Fruit fly (Drosophila melanogaster): ENCODE results near the gene Poc1.
A peak's percentile ranks its signal among the peaks of the same experiment; 100 is the strongest.

The Poc1 gene

DNA sequence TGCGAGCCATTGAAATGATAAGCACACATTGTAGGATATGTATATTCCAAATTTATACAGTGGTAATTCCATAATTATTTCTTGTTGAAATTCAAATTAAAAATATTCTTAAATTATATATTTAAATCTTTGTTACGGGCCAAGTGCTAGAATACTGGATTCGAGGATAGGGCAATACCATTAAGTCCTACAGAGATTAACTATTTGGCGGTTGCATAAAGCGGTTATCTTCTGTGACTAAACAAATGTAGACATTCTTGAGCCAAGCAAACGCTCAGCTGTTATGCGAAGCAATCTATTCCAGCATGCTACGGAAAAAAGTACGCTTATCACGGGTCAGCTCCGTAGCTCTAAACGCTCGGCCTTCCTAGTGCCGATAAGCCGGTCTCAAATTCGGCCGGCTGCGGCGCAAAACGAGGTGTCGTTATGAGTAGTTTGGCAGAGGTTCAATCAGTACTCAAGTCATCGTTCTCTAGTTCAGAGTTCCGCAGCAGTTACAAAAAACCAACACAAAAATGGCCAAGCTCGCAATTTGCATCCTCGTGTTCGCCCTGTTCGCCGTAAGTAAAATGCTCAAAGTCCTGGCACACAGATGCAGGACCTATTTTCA lies 33.6 kb downstream of the Poc1 start, which contains the start of gene Nplp2 (continued):
- TF ChIP-seq z (GFP tag; IDR thresholded peaks at IDR 0.05): no peak
- no peak for TF ChIP-seq pum (GFP tag; optimal IDR thresholded peaks at IDR 0.05)
- TF ChIP-seq YL-1 (GFP tag; optimal IDR thresholded peaks at IDR 0.05): no peak
- peak; percentile 36 for TF ChIP-seq salm (tag; optimal IDR thresholded peaks at IDR 0.05)
- peak; percentile 26; the same call in 1 of the 3 replicates for TF ChIP-seq CG14050 (GFP tag; IDR thresholded peaks at IDR 0.05)
- peak; percentile 35; the same call in 1 of the 2 replicates for TF ChIP-seq Atf6 (GFP tag; IDR thresholded peaks at IDR 0.05)
- TF ChIP-seq dan (GFP tag; IDR thresholded peaks at IDR 0.05): no peak
- TF ChIP-seq CG14965 (GFP tag; optimal IDR thresholded peaks at IDR 0.05; ENCODE audit: borderline replicate concordance): no peak
- peak; percentile 68 for TF ChIP-seq CG13424 (tag; optimal IDR thresholded peaks at IDR 0.05)
- no peak for TF ChIP-seq ham (GFP tag; IDR thresholded peaks at IDR 0.05)
- TF ChIP-seq sc (optimal IDR thresholded peaks at IDR 0.05): no peak
- TF ChIP-seq sc (GFP tag; optimal IDR thresholded peaks at IDR 0.05): no peak
- TF ChIP-seq CoRest (tag; optimal IDR thresholded peaks at IDR 0.05): peak; percentile 71
- no peak for TF ChIP-seq CG11085 (GFP tag; IDR thresholded peaks at IDR 0.05)
- peak; percentile 61 for TF ChIP-seq CG6689 (GFP tag; IDR thresholded peaks at IDR 0.05)
- TF ChIP-seq CG11456 (GFP tag; IDR thresholded peaks at IDR 0.05): peak; percentile 71
- peak; percentile 4 for TF ChIP-seq D19A (tag; optimal IDR thresholded peaks at IDR 0.05)
- peak; percentile 56 for TF ChIP-seq az2 (GFP tag; optimal IDR thresholded peaks at IDR 0.05)
- TF ChIP-seq Abd-B (GFP tag; optimal IDR thresholded peaks at IDR 0.05): peak; percentile 66
- TF ChIP-seq CG6175 (GFP tag; IDR thresholded peaks at IDR 0.05): 0 out of 3 replicates have a peak, but pooled peaks have one; percentile 8
- no peak for TF ChIP-seq Drgx (GFP tag; IDR thresholded peaks at IDR 0.05)
- TF ChIP-seq CG15011 (GFP tag; optimal IDR thresholded peaks at IDR 0.05): peak; percentile 15
- peak; percentile 52; the same call in 1 of the 2 replicates for TF ChIP-seq NFAT (GFP tag; IDR thresholded peaks at IDR 0.05)
- TF ChIP-seq Nf-YA (GFP tag; IDR thresholded peaks at IDR 0.05): no peak
- no peak for TF ChIP-seq gsb (GFP tag; IDR thresholded peaks at IDR 0.05)
- no peak for TF ChIP-seq CG18476 (GFP tag; optimal IDR thresholded peaks at IDR 0.05)
- TF ChIP-seq lab (GFP tag; optimal IDR thresholded peaks at IDR 0.05): peak; percentile 54
- no peak for TF ChIP-seq CkIIα-i1 (GFP tag; IDR thresholded peaks at IDR 0.05)
- TF ChIP-seq NC2α (GFP tag; optimal IDR thresholded peaks at IDR 0.05): no peak
- TF ChIP-seq cwo (GFP tag; optimal IDR thresholded peaks at IDR 0.05): peak; percentile 27
- peak; percentile 22 for TF ChIP-seq ind (GFP tag; optimal IDR thresholded peaks at IDR 0.05)
- no peak for TF ChIP-seq pita (GFP tag; optimal IDR thresholded peaks at IDR 0.05)
- no peak for TF ChIP-seq chn (GFP tag; optimal IDR thresholded peaks at IDR 0.05)
- TF ChIP-seq row (GFP tag; IDR thresholded peaks at IDR 0.05): peak; percentile 83
- TF ChIP-seq CG2202 (tag; optimal IDR thresholded peaks at IDR 0.05): peak; percentile 7
- peak; percentile 75 for TF ChIP-seq unpg (GFP tag; optimal IDR thresholded peaks at IDR 0.05)
- TF ChIP-seq schlank (tag; optimal IDR thresholded peaks at IDR 0.05): peak; percentile 19
- TF ChIP-seq CG6254 (GFP tag; optimal IDR thresholded peaks at IDR 0.05): no peak
- no peak for TF ChIP-seq Side (GFP tag; optimal IDR thresholded peaks at IDR 0.05)
- TF ChIP-seq CG9609 (GFP tag; optimal IDR thresholded peaks at IDR 0.05): no peak
- peak; percentile 40; the same call in 1 of the 2 replicates for TF ChIP-seq CG11247 (GFP tag; IDR thresholded peaks at IDR 0.05)
- TF ChIP-seq da (GFP tag; optimal IDR thresholded peaks at IDR 0.05): no peak
- TF ChIP-seq CG3726 (GFP tag; IDR thresholded peaks at IDR 0.05): no peak
- TF ChIP-seq ssp (GFP tag; IDR thresholded peaks at IDR 0.05): peak; percentile 27; the same call in 1 of the 2 replicates
- TF ChIP-seq CG1792 (GFP tag; optimal IDR thresholded peaks at IDR 0.05): no peak
- peak; percentile 65 for TF ChIP-seq Oli (tag; optimal IDR thresholded peaks at IDR 0.05)
- TF ChIP-seq B-H2 (GFP tag; optimal IDR thresholded peaks at IDR 0.05): peak; percentile 62
- TF ChIP-seq Dbx (GFP tag; IDR thresholded peaks at IDR 0.05): peak; percentile 33; the same call in 2 of the 3 replicates
- TF ChIP-seq CG3281 (GFP tag; optimal IDR thresholded peaks at IDR 0.05): peak; percentile 42
- TF ChIP-seq CG11093 (GFP tag; IDR thresholded peaks at IDR 0.05): peak; percentile 46; the same call in 1 of the 3 replicates
- TF ChIP-seq CG9876 (GFP tag; optimal IDR thresholded peaks at IDR 0.05): no peak
- TF ChIP-seq CG8478 (optimal IDR thresholded peaks at IDR 0.05): no peak

All from whole organism, embryonic.